Worm (Caenorhabditis elegans): ENCODE data around the gene T16G12.6.

T16G12.6 gene

ce11 chrIII:10078784-10079183 lies 9.4 kb downstream of the T16G12.6 start:
- TF ChIP-seq ham-2 (GFP tag; optimal IDR thresholded peaks at IDR 0.05), result no peak
- TF ChIP-seq zip-8 (tag; optimal IDR thresholded peaks at IDR 0.05), result no peak
- TF ChIP-seq elt-3 (tag; optimal IDR thresholded peaks at IDR 0.05), result no peak
- no peak for TF ChIP-seq snpc-4 (tag; optimal IDR thresholded peaks at IDR 0.05)
- no peak for TF ChIP-seq unc-39 (tag; optimal IDR thresholded peaks at IDR 0.05)
- no peak for TF ChIP-seq M03D4.4 (tag; optimal IDR thresholded peaks at IDR 0.05)
- no peak for TF ChIP-seq lsy-2 (tag; optimal IDR thresholded peaks at IDR 0.05)

- TF ChIP-seq lsy-2 (tag; optimal IDR thresholded peaks at IDR 0.05), result no peak
Observed at ce11 chrIII:10083242-10083641, 13.9 kb downstream of the T16G12.6 start, which contains the start of gene T16H12.3. Gene T16H12.3 (minus strand): TSS chrIII:10083292.

- TF ChIP-seq unc-39 (tag; optimal IDR thresholded peaks at IDR 0.05) (no peak), sptf-1 (tag; optimal IDR thresholded peaks at IDR 0.05) (no peak), nhr-237 (tag; optimal IDR thresholded peaks at IDR 0.05) (no peak), nhr-2 (tag; optimal IDR thresholded peaks at IDR 0.05) (no peak), pha-4 (tag; optimal IDR thresholded peaks at IDR 0.05) (no peak), ham-2 (GFP tag; optimal IDR thresholded peaks at IDR 0.05) (no peak), mab-5 (tag; optimal IDR thresholded peaks at IDR 0.05) (no peak), snpc-4 (tag; optimal IDR thresholded peaks at IDR 0.05) (no peak), ceh-43 (GFP tag; optimal IDR thresholded peaks at IDR 0.05) (no peak), unc-120 (tag; optimal IDR thresholded peaks at IDR 0.05; ENCODE audit: poor library complexity, severe bottlenecking) (no peak), bed-3 (GFP tag; optimal IDR thresholded peaks at IDR 0.05) (no peak)
Observed at ce11 chrIII:10085103-10085502, 15.7 kb downstream of the T16G12.6 start, which contains the start of gene T16H12.13. Gene T16H12.13 (plus strand): TSS chrIII:10085403.

ce11 chrIII:10085574-10085973 lies 16.2 kb downstream of the T16G12.6 start:
- TF ChIP-seq nhr-2 (tag; optimal IDR thresholded peaks at IDR 0.05) (no peak), unc-120 (tag; optimal IDR thresholded peaks at IDR 0.05; ENCODE audit: poor library complexity, severe bottlenecking) (no peak), ceh-83 (GFP tag; optimal IDR thresholded peaks at IDR 0.05) (no peak), cnd-1 (tag; optimal IDR thresholded peaks at IDR 0.05) (no peak), nhr-12 (tag; optimal IDR thresholded peaks at IDR 0.05) (no peak), blmp-1 (tag; optimal IDR thresholded peaks at IDR 0.05) (no peak), flh-1 (GFP tag; optimal IDR thresholded peaks at IDR 0.05) (no peak), sptf-1 (tag; optimal IDR thresholded peaks at IDR 0.05) (no peak), ces-1 (GFP tag; optimal IDR thresholded peaks at IDR 0.05) (no peak), mep-1 (tag; optimal IDR thresholded peaks at IDR 0.05) (no peak), snpc-4 (tag; optimal IDR thresholded peaks at IDR 0.05) (no peak), bed-3 (GFP tag; optimal IDR thresholded peaks at IDR 0.05) (no peak), lin-32 (GFP tag; optimal IDR thresholded peaks at IDR 0.05) (no peak), ceh-43 (GFP tag; optimal IDR thresholded peaks at IDR 0.05) (no peak), lin-13 (tag; optimal IDR thresholded peaks at IDR 0.05) (no peak), nhr-237 (tag; optimal IDR thresholded peaks at IDR 0.05) (no peak), mab-5 (tag; optimal IDR thresholded peaks at IDR 0.05) (no peak), ceh-39 (tag; optimal IDR thresholded peaks at IDR 0.05) (no peak), mls-2 (tag; optimal IDR thresholded peaks at IDR 0.05) (no peak)

ce11 chrIII:10085983-10086382 lies 16.6 kb downstream of the T16G12.6 start, which contains the start of gene T16H12.2:
Gene T16H12.2 (plus strand): TSS chrIII:10086283.
- TF ChIP-seq lsy-2 (tag; optimal IDR thresholded peaks at IDR 0.05), result no peak
- TF ChIP-seq ham-2 (GFP tag; optimal IDR thresholded peaks at IDR 0.05), result no peak
- TF ChIP-seq unc-120 (tag; optimal IDR thresholded peaks at IDR 0.05; ENCODE audit: poor library complexity, severe bottlenecking), result no peak
- TF ChIP-seq sem-2 (GFP tag; optimal IDR thresholded peaks at IDR 0.05), result no peak
- TF ChIP-seq M03D4.4 (tag; optimal IDR thresholded peaks at IDR 0.05), result no peak
- TF ChIP-seq drap-1 (GFP tag; optimal IDR thresholded peaks at IDR 0.05), result no peak

- TF ChIP-seq snpc-4 (tag; optimal IDR thresholded peaks at IDR 0.05) (no peak), unc-39 (tag; optimal IDR thresholded peaks at IDR 0.05) (no peak), ceh-83 (GFP tag; optimal IDR thresholded peaks at IDR 0.05) (no peak)
Observed at ce11 chrIII:10088508-10088981, 19.2 kb downstream of the T16G12.6 start, which contains the start of gene hal-2. Gene hal-2 (minus strand): TSS chrIII:10088931.

ce11 chrIII:10090685-10091084 lies 21.3 kb downstream of the T16G12.6 start, which contains the start of gene gtf-2H2C:
Gene gtf-2H2C (minus strand): TSS chrIII:10090785.
- TF ChIP-seq mab-5 (tag; optimal IDR thresholded peaks at IDR 0.05) (no peak), nhr-12 (tag; optimal IDR thresholded peaks at IDR 0.05) (no peak), ceh-39 (tag; optimal IDR thresholded peaks at IDR 0.05) (no peak), mls-2 (tag; optimal IDR thresholded peaks at IDR 0.05) (no peak), nhr-76 (tag; optimal IDR thresholded peaks at IDR 0.05) (no peak), cnd-1 (tag; optimal IDR thresholded peaks at IDR 0.05) (no peak), lsy-2 (tag; optimal IDR thresholded peaks at IDR 0.05) (no peak), nhr-237 (tag; optimal IDR thresholded peaks at IDR 0.05) (no peak), zip-8 (tag; optimal IDR thresholded peaks at IDR 0.05) (no peak), elt-3 (tag; optimal IDR thresholded peaks at IDR 0.05) (no peak), unc-120 (tag; optimal IDR thresholded peaks at IDR 0.05; ENCODE audit: poor library complexity, severe bottlenecking) (no peak), unc-39 (tag; optimal IDR thresholded peaks at IDR 0.05) (no peak), sptf-1 (tag; optimal IDR thresholded peaks at IDR 0.05) (no peak), nhr-28 (tag; optimal IDR thresholded peaks at IDR 0.05) (no peak), ces-1 (GFP tag; optimal IDR thresholded peaks at IDR 0.05) (no peak), elt-1 (tag; optimal IDR thresholded peaks at IDR 0.05; ENCODE audit: borderline replicate concordance, insufficient read depth) (no peak)

Measured in whole organism, mixed stage, embryonic.